Comparison of ENCODE assay signal across 2 fruit fly cellular contexts in the genomic region with DNA sequence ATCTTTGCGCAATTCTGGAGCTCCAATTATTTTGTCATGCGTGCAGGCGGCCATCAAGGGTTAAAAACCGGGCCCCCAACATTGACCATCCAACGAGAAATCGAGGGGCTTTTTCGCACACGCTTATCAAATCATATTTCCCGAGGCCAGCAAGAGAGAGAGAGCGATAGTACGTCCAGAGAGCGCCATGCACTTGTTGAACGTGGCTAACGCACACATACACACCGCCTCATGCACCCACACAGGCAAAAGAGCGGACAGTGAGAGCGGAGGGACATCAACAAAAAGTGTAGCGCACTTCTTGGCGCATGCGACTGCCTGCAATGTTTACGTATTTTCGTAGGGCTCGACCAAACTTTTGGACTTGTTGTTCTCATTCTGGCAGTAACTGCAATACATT.
TF ChIP-seq lines count a peak whose summit lies in the region.

No protein-coding gene starts in this region.

- no peak for TF ChIP-seq CTCF in whole organism, embryonic (GFP tag; optimal IDR thresholded peaks at IDR 0.05; lab: Kevin White, UChicago)

TF ChIP-seq in whole organism, embryonic, 481 proteins besides CTCF, POLR2A, EP300 and RAD21:
- TF ChIP-seq ewg (GFP tag; optimal IDR thresholded peaks at IDR 0.05; lab: Kevin White, UChicago) (peak; percentile 30), CG12391 (tag; optimal IDR thresholded peaks at IDR 0.05; lab: Kevin White, UChicago) (no peak), scrt (GFP tag; optimal IDR thresholded peaks at IDR 0.05; lab: Kevin White, UChicago) (peak; percentile 99), Trl (optimal IDR thresholded peaks at IDR 0.05; lab: Kevin White, UChicago) (peak; percentile 27 to 54), Trl (GFP tag; optimal IDR thresholded peaks at IDR 0.05; lab: Kevin White, UChicago) (no peak), CG13894 (tag; optimal IDR thresholded peaks at IDR 0.05; lab: Kevin White, UChicago) (peak; percentile 29), chinmo (GFP tag; IDR thresholded peaks at IDR 0.05; lab: Robert Waterston, UW; ENCODE audit: partially characterized antibody) (0 out of 4 replicates have a peak, but pooled peaks have one; percentile 15), h (optimal IDR thresholded peaks at IDR 0.05; lab: Kevin White, UChicago) (no peak), Med (GFP tag; lab: Kevin White, UChicago) (peak; percentile 26), CG6254 (GFP tag; optimal IDR thresholded peaks at IDR 0.05; lab: Kevin White, UChicago) (no peak), esg (GFP tag; conservative IDR thresholded peaks at IDR 0.05; lab: Robert Waterston, UW) (no peak), bcd (GFP tag; optimal IDR thresholded peaks at IDR 0.05; lab: Kevin White, UChicago) (no peak), Nf-YC (tag; optimal IDR thresholded peaks at IDR 0.05; lab: Kevin White, UChicago) (no peak), trem (tag; optimal IDR thresholded peaks at IDR 0.05; lab: Kevin White, UChicago) (no peak), cg (GFP tag; optimal IDR thresholded peaks at IDR 0.05; lab: Kevin White, UChicago) (peak; percentile 23), vnd (GFP tag; IDR thresholded peaks at IDR 0.05; lab: Robert Waterston, UW; ENCODE audit: partially characterized antibody) (no peak), D (optimal IDR thresholded peaks at IDR 0.05; lab: Kevin White, UChicago) (no peak), D (GFP tag; optimal IDR thresholded peaks at IDR 0.05; lab: Kevin White, UChicago) (no peak), slp2 (GFP tag; optimal IDR thresholded peaks at IDR 0.05; lab: Kevin White, UChicago) (no peak)

TF ChIP-seq in whole organism, pupa, 21 proteins besides CTCF, POLR2A, EP300 and RAD21:
- TF ChIP-seq CG13204 (GFP tag; optimal IDR thresholded peaks at IDR 0.05; lab: Kevin White, UChicago) = no peak
- TF ChIP-seq fd96Ca (GFP tag; IDR thresholded peaks at IDR 0.05; lab: Robert Waterston, UW) = no peak
- no peak for TF ChIP-seq CG8301 (tag; optimal IDR thresholded peaks at IDR 0.05; lab: Kevin White, UChicago)
- no peak for TF ChIP-seq CG34367 (tag; optimal IDR thresholded peaks at IDR 0.05; lab: Kevin White, UChicago)
- no peak for TF ChIP-seq CG17806 (tag; optimal IDR thresholded peaks at IDR 0.05; lab: Kevin White, UChicago)
- TF ChIP-seq CG15710 (tag; optimal IDR thresholded peaks at IDR 0.05; lab: Kevin White, UChicago) = no peak
- TF ChIP-seq CG12605 (GFP tag; IDR thresholded peaks at IDR 0.05; lab: Robert Waterston, UW) = peak; percentile 93
- TF ChIP-seq CG32121 (GFP tag; IDR thresholded peaks at IDR 0.05; lab: Robert Waterston, UW) = no peak
- TF ChIP-seq Pif1B (GFP tag; optimal IDR thresholded peaks at IDR 0.05; lab: Kevin White, UChicago) = no peak
